Fruit fly (Drosophila melanogaster) whole organism, prepupa: ENCODE data around the gene olf413.

Experiments
- CG16779 ChIP-seq: fragments of 200-800 bp; sonication (Bioruptor generic); optimal IDR thresholded peaks from 3 replicates; lab custom pipeline; 2017; ENCODE audit warnings: missing biosample characterization, mild to moderate bottlenecking, missing genetic modification characterization
- CG6792 ChIP-seq: fragments of 200-800 bp; sonication (Bioruptor generic); optimal IDR thresholded peaks from 3 replicates; lab custom pipeline; 2016; ENCODE audit warnings: missing biosample characterization, missing genetic modification characterization
- CG6808 ChIP-seq: fragments of 200-800 bp; sonication (Bioruptor generic); optimal IDR thresholded peaks from 3 replicates; lab custom pipeline; 2017; ENCODE audit warnings: missing biosample characterization, missing genetic modification characterization, mild to moderate bottlenecking, moderate library complexity, missing genetic modification reagents
- Eip93F ChIP-seq: fragments of 200-800 bp; sonication (Bioruptor generic); optimal IDR thresholded peaks from 2 replicates; lab custom pipeline; 2016; ENCODE audit warnings: missing biosample characterization, mild to moderate bottlenecking, missing genetic modification characterization
- Lpt ChIP-seq: fragments of 200-800 bp; sonication (Bioruptor generic); optimal IDR thresholded peaks from 3 replicates; lab custom pipeline; 2016; ENCODE audit warnings: missing biosample characterization, missing genetic modification characterization
- Sox15 ChIP-seq: fragments of 200-800 bp; sonication (Bioruptor generic); optimal IDR thresholded peaks from 3 replicates; lab custom pipeline; 2016; ENCODE audit warnings: missing biosample characterization, missing genetic modification characterization
- acj6 ChIP-seq: fragments of 200-800 bp; sonication (Bioruptor generic); optimal IDR thresholded peaks from 3 replicates; lab custom pipeline; 2016; ENCODE audit warnings: missing biosample characterization, missing genetic modification characterization
- fd59A ChIP-seq: fragments of 200-800 bp; sonication (Bioruptor generic); optimal IDR thresholded peaks from 2 replicates; lab custom pipeline; 2017; ENCODE audit warnings: missing biosample characterization, mild to moderate bottlenecking, missing genetic modification characterization, missing genetic modification reagents
- lz ChIP-seq: fragments of 200-800 bp; sonication (Bioruptor generic); optimal IDR thresholded peaks from 3 replicates; lab custom pipeline; 2016; ENCODE audit warnings: missing biosample characterization, missing genetic modification characterization

DNA sequence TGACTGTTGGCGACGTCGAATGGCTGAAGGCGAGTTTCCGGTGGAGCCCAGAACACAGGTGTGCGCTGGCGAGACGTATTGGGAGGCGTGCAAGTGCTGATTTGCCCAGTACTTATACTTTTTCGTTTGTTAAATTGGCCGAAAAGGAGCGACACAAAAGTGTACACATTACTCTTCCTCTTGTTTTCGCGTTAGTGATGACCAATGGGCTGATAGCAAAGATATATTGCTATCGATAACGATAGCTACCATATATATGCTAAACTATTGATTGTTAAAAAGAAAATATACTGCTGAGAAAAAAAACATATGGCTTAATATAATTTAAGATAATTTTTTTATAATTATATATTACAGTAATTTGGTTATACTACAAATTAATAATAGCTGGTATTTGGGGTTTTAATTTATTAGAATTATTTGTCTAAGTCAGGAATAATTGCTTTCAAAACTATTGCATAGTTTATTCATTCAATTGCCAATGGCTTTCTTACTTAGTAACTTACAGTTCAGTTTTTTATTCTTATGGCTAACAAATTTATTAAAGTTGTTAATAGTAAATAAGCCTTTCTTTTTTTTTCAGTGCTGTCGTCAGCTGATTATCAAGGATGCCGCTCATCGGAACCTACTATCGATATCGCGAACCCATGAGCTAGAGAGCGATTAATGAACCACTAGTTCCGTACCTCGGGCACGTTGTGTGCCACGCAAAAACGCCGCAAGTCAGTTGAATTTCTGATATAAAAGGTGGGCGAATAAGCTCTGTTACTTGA is 152.3 kb downstream of the olf413 start, which contains the start of the genes Hem and IleRS:
- no peak for TF ChIP-seq CG6808 (GFP tag; lab: Kevin White, UChicago)
- peak; percentile 83 for TF ChIP-seq CG6792 (GFP tag; lab: Kevin White, UChicago)
- no peak for TF ChIP-seq CG16779 (tag; lab: Kevin White, UChicago)
- peak; percentile 93 for TF ChIP-seq acj6 (GFP tag; lab: Kevin White, UChicago)
- peak; percentile 89 for TF ChIP-seq Sox15
- TF ChIP-seq Lpt (GFP tag; lab: Kevin White, UChicago), result peak; percentile 85
- no peak for TF ChIP-seq Eip93F (GFP tag; lab: Kevin White, UChicago)
- TF ChIP-seq fd59A (GFP tag; lab: Kevin White, UChicago), result peak; percentile 71
- TF ChIP-seq lz (GFP tag; lab: Kevin White, UChicago), result peak; percentile 82
